Fruit fly (Drosophila melanogaster): ENCODE data around the gene Edem1.

Gene Edem1

DNA sequence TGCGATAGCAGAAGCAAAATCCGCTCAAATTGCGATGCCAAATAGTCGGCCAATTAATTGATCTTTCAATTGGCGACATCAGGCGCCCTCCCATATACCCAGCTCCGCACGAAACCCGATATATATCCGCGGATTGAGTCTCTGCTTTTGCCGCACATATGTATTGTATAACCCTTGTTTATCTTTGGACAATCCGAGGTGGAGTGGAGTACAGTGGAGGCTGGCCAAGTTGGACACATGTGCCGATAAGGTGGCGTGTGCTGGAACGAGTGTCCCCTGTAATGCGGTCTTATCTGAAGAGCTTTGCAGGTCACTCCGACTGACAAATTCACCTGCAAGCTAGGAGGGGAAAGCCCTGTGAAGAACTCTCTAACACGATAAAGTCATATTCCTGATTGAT lies 906 bp upstream of the Edem1 start:
- TF ChIP-seq CG8632 (GFP tag; optimal IDR thresholded peaks at IDR 0.05) (no peak), svp (GFP tag) (peak; percentile 79)

DNA sequence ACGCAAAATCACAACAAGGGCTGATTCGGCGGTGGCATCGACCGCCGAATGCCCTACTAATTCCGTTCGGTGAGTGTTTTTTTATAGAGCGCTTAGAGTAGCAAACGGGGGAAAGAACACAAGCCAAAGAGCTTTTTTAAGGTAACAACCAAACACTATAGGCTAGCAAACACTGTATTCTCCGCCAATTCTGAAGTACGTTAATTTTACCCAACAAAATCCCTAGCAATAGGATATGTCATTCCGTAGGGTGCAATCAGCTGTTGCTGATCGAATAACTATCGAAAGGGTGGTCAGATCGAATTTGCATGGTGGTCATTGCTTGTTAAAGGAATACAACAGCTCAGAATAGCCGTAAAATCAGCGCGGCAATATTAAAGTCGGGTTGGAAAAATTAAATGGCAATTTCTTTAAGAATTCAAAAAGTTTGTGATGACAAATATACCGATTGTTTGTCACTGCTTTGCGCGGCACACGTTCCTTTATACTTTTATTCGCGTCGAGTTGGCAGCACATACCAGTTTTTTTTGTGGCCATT lies 831 bp downstream of the Edem1 start, which contains the start of gene mip130:
Gene mip130, plus strand, starts transcription at position 513 of the 538 bp plus-strand sequence.
- TF ChIP-seq Hr4 (GFP tag; optimal IDR thresholded peaks at IDR 0.05) (peak; percentile 64), vri (GFP tag; optimal IDR thresholded peaks at IDR 0.05) (peak; percentile 40), achi (GFP tag; optimal IDR thresholded peaks at IDR 0.05) (peak; percentile 58), CG11762 (GFP tag; optimal IDR thresholded peaks at IDR 0.05; ENCODE audit: insufficient read depth) (peak; percentile 1), Met (GFP tag; optimal IDR thresholded peaks at IDR 0.05) (peak; percentile 82), OdsH (GFP tag; optimal IDR thresholded peaks at IDR 0.05) (peak; percentile 47), CG7368 (GFP tag; optimal IDR thresholded peaks at IDR 0.05) (peak; percentile 51), CG1621 (tag; optimal IDR thresholded peaks at IDR 0.05) (no peak), CG16779 (tag; optimal IDR thresholded peaks at IDR 0.05) (peak; percentile 24), Blimp-1 (GFP tag; optimal IDR thresholded peaks at IDR 0.05) (no peak), spab (GFP tag; optimal IDR thresholded peaks at IDR 0.05) (peak; percentile 34), dac (GFP tag; optimal IDR thresholded peaks at IDR 0.05) (peak; percentile 5), CG3032 (tag; optimal IDR thresholded peaks at IDR 0.05) (peak; percentile 60), CG10669 (GFP tag; optimal IDR thresholded peaks at IDR 0.05) (peak; percentile 61), lz (GFP tag; optimal IDR thresholded peaks at IDR 0.05) (peak; percentile 43), svp (GFP tag) (peak; percentile 84), CG34406 (GFP tag; optimal IDR thresholded peaks at IDR 0.05) (peak; percentile 63), CG11902 (GFP tag; optimal IDR thresholded peaks at IDR 0.05) (peak; percentile 43), Hr38 (GFP tag; optimal IDR thresholded peaks at IDR 0.05) (no peak), pdm3 (GFP tag; optimal IDR thresholded peaks at IDR 0.05) (peak; percentile 56), Sox102F (GFP tag; optimal IDR thresholded peaks at IDR 0.05) (peak; percentile 51), CG3919 (GFP tag; optimal IDR thresholded peaks at IDR 0.05) (peak; percentile 60), net (GFP tag; optimal IDR thresholded peaks at IDR 0.05) (peak; percentile 25), Smox (GFP tag; optimal IDR thresholded peaks at IDR 0.05) (peak; percentile 37), CG11294 (GFP tag; IDR thresholded peaks at IDR 0.05) (no peak), CG8119 (GFP tag; IDR thresholded peaks at IDR 0.05) (peak; percentile 47; the same call in 2 of the 3 replicates), Hr39 (GFP tag; optimal IDR thresholded peaks at IDR 0.05) (peak; percentile 31), topi (GFP tag; optimal IDR thresholded peaks at IDR 0.05) (peak; percentile 71), fd85E (GFP tag; optimal IDR thresholded peaks at IDR 0.05) (no peak), Ets96B (tag; optimal IDR thresholded peaks at IDR 0.05) (peak; percentile 56), cyc (GFP tag; optimal IDR thresholded peaks at IDR 0.05) (peak; percentile 65), Eip75B (GFP tag; optimal IDR thresholded peaks at IDR 0.05) (peak; percentile 56), CG4318 (GFP tag; optimal IDR thresholded peaks at IDR 0.05) (no peak), Sox14 (GFP tag; optimal IDR thresholded peaks at IDR 0.05) (peak; percentile 55), CG6854 (GFP tag; optimal IDR thresholded peaks at IDR 0.05) (peak; percentile 27), fd59A (GFP tag; optimal IDR thresholded peaks at IDR 0.05) (no peak), CG15336 (GFP tag; IDR thresholded peaks at IDR 0.05) (peak; percentile 69), CG31627 (GFP tag; optimal IDR thresholded peaks at IDR 0.05) (peak; percentile 13), CG6808 (GFP tag; optimal IDR thresholded peaks at IDR 0.05) (peak; percentile 36), CG10631 (GFP tag; optimal IDR thresholded peaks at IDR 0.05) (peak; percentile 60), dsx (GFP tag; optimal IDR thresholded peaks at IDR 0.05; ENCODE audit: poor library complexity, severe bottlenecking) (peak; percentile 17), CG6163 (GFP tag; IDR thresholded peaks at IDR 0.05) (peak; percentile 27; the same call in 1 of the 3 replicates), salr (GFP tag; optimal IDR thresholded peaks at IDR 0.05) (no peak), Eip93F (GFP tag; optimal IDR thresholded peaks at IDR 0.05) (no peak), Gug (GFP tag; IDR thresholded peaks at IDR 0.05) (no peak), Eip78C (GFP tag) (peak; percentile 89), fkh (GFP tag; optimal IDR thresholded peaks at IDR 0.05) (no peak), acj6 (GFP tag; optimal IDR thresholded peaks at IDR 0.05) (peak; percentile 37), esn (GFP tag; optimal IDR thresholded peaks at IDR 0.05) (peak; percentile 58)

Measured in whole organism, prepupa.